Fruit fly (Drosophila melanogaster) Kc167 (cell line): ENCODE results near the gene Ir94a.

ENCODE experiments used
- Myc ChIP-seq: fragments of >200 bp; optimal IDR thresholded peaks from 2 replicates; lab custom pipeline; 2017; ENCODE audit warnings: missing external identifiers
- Sin3A ChIP-seq: fragments of >200 bp; optimal IDR thresholded peaks from 2 replicates; lab custom pipeline; 2018; ENCODE audit warnings: missing external identifiers
- h ChIP-seq: fragments of >200 bp; optimal IDR thresholded peaks from 3 replicates; lab custom pipeline; 2018; ENCODE audit warnings: missing external identifiers
- insv ChIP-seq: fragments of >200 bp; optimal IDR thresholded peaks from 3 replicates; lab custom pipeline; 2018; ENCODE audit warnings: missing external identifiers
- psq ChIP-seq: fragments of >200 bp; optimal IDR thresholded peaks from 2 replicates; lab custom pipeline; 2017; ENCODE audit warnings: missing external identifiers
- ttk ChIP-seq: sonication (Bioruptor generic); optimal IDR thresholded peaks from 2 replicates; lab custom pipeline; 2017; ENCODE audit warnings: missing external identifiers

The Ir94a gene

DNA sequence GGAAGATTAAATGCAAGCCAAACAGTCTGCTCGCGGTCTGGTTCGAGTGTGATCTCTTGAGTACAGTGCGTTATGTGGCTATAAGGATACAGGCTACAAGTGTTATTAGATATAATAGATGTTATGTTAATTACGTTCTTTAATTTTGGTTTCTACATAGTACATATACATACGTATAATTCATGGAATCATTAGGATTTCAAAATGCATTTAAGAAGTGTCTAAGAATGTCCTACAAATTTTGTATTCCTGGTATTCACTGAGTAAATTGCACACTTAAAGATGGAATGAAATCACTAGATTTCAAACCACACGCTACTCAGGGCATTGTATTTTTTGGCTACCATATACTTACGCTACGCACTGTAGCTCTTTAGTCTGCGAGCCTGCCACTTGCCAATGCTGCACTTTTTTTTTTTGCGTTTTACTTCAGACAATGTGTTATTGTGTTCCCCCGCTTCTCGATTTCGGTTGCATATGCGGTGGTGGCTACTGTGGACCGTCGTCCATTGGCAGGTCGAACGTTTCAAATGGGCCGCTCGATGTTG, 50.1 kb downstream of the Ir94a start:
- TF ChIP-seq psq = no peak
- TF ChIP-seq ttk = no peak
- no peak for TF ChIP-seq Sin3A (lab: Kevin White, UChicago)
- no peak for TF ChIP-seq h (lab: Kevin White, UChicago)
- TF ChIP-seq Myc (lab: Kevin White, UChicago) = no peak
- no peak for TF ChIP-seq insv (lab: Kevin White, UChicago)
